Worm (Caenorhabditis elegans) whole organism, mixed stage, embryonic: ENCODE measurements around the gene fbxa-154.
"Not testable (repeated sequence)": the region's sequence is repeated elsewhere in the genome, so short reads cannot be mapped to it uniquely, and the experiment has no call there.

Source experiments
- bed-3 ChIP-seq: fragments of 200-800 bp; sonication (Bioruptor generic); optimal IDR thresholded peaks from 3 replicates; lab custom pipeline; 2018; ENCODE audit warnings: mild to moderate bottlenecking, missing genetic modification characterization, moderate library complexity, missing compliant biosample characterization
- flh-1 ChIP-seq: fragments of 200-800 bp; sonication (Bioruptor generic); optimal IDR thresholded peaks from 2 replicates; lab custom pipeline; 2018; ENCODE audit warnings: mild to moderate bottlenecking, missing genetic modification characterization, moderate library complexity, missing compliant biosample characterization
- hlh-1 ChIP-seq: fragments of 150-350 bp; optimal IDR thresholded peaks from 2 replicates; lab custom pipeline; 2014; ENCODE audit warnings: missing biosample characterization, missing genetic modification reagents, missing genetic modification characterization
- lin-13 ChIP-seq: fragments of 150-350 bp; optimal IDR thresholded peaks from 2 replicates; lab custom pipeline; 2014; ENCODE audit warnings: missing biosample characterization, missing genetic modification characterization
- mab-5 ChIP-seq: fragments of 150-350 bp; optimal IDR thresholded peaks from 2 replicates; lab custom pipeline; 2014; ENCODE audit warnings: missing biosample characterization, missing genetic modification characterization
- mls-2 ChIP-seq: sonication (generic microtip); optimal IDR thresholded peaks from 2 replicates; lab custom pipeline; 2016; ENCODE audit warnings: mild to moderate bottlenecking, missing genetic modification characterization, moderate library complexity, missing compliant biosample characterization
- nhr-2 ChIP-seq: fragments of 150-350 bp; optimal IDR thresholded peaks from 2 replicates; lab custom pipeline; 2014; ENCODE audit warnings: missing biosample characterization, missing genetic modification characterization
- nhr-237 ChIP-seq: fragments of 150-350 bp; optimal IDR thresholded peaks from 2 replicates; lab custom pipeline; 2014; ENCODE audit warnings: missing biosample characterization, missing genetic modification characterization
- nhr-28 ChIP-seq: fragments of 150-350 bp; optimal IDR thresholded peaks from 2 replicates; lab custom pipeline; 2014; ENCODE audit warnings: missing biosample characterization, missing genetic modification characterization
- pha-4 ChIP-seq: fragments of 150-350 bp; optimal IDR thresholded peaks from 2 replicates; lab custom pipeline; 2018; ENCODE audit warnings: missing biosample characterization, missing genetic modification reagents, missing genetic modification characterization
- snpc-4 ChIP-seq: fragments of 150-350 bp; optimal IDR thresholded peaks from 2 replicates; lab custom pipeline; 2014; ENCODE audit warnings: missing biosample characterization, missing genetic modification characterization
- ztf-11 ChIP-seq: fragments of 150-350 bp; optimal IDR thresholded peaks from 2 replicates; lab custom pipeline; 2014; ENCODE audit warnings: missing biosample characterization, missing genetic modification characterization

DNA sequence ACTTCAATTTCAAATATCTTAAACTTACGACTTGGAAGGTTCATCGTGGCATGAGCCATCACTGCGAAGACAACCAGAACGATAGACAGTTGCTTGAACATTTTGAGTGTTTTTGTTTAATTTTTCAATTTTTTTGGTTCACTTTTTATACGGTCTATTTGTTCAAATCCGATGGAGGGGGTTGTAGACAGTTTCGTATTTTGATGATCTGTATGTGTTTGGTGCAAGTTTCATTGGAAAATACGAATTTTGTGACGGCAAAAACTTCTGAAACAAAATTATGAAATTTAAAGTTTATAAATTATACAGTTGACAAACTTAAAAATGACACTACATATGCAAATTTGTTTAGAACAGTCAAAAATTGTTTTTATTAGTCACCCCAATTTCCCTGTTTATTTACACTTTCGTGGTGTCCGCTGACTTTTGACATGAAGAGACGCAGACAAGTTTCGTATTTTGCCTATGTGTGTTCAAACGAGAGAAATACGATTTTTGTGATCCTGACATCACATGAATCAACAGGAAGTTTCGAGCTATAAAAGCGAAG is 42.7 kb upstream of the fbxa-154 start, which contains the start of the genes C55A1.7 and C55A1.6:
- not testable (repeated sequence) for TF ChIP-seq nhr-237 (tag; lab: Kevin White, UChicago); mls-2; nhr-28 (tag; lab: Kevin White, UChicago); lin-13; snpc-4; nhr-2; hlh-1; bed-3 (GFP tag; lab: Kevin White, UChicago); ztf-11; mab-5 (tag; lab: Kevin White, UChicago); flh-1
- peak; percentile 10 for TF ChIP-seq pha-4 (tag; lab: Kevin White, UChicago)
